Fruit fly (Drosophila melanogaster): Measurements from ENCODE around the gene CG42337.

DNA sequence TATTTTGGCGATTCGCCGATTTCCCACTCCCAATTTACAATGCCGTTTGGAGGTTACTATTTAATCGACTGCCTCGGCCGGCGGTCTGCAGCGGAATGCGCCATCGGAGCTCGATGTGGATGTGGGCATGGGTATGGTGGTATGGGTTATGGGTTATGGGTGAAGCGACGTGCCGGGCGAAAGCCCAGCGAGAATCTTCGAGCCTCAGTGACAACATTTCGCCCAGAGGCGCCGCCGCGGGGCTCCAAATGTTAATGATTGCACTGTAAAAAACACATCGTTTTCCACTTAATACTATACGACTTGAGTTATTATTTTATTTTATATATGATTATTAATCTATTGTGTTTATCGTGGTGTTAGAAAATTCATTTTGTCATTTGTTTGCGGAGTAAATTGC, 7.4 kb upstream of the CG42337 start:
- TF ChIP-seq CG17806 (tag; optimal IDR thresholded peaks at IDR 0.05): no peak
- TF ChIP-seq EcR (GFP tag; optimal IDR thresholded peaks at IDR 0.05): peak; percentile 2
- TF ChIP-seq Ets98B (GFP tag; IDR thresholded peaks at IDR 0.05): no peak; the same call in 1 of the 2 replicates

Data from whole organism, pupa.